Worm (Caenorhabditis elegans) whole organism, L4 larva: ENCODE results near the gene tir-1.

ENCODE experiments used
- F10B5.3 ChIP-seq: sonication (generic microtip); optimal IDR thresholded peaks from 2 replicates; lab custom pipeline; 2016; ENCODE audit warnings: mild to moderate bottlenecking, missing genetic modification characterization, missing compliant biosample characterization
- F26F4.8 ChIP-seq: fragments of 200-800 bp; sonication (Bioruptor generic); conservative IDR thresholded peaks from 2 replicates; pipeline ENCODE4 v1.3.6; 2022; ENCODE audit warnings: missing genetic modification characterization, missing compliant biosample characterization
- F44E2.7 ChIP-seq: fragments of 200-800 bp; sonication (Bioruptor generic); IDR thresholded peaks from 2 replicates; pipeline ENCODE4 v2.1.2; 2022; ENCODE audit warnings: missing genetic modification characterization, missing compliant biosample characterization
- F49E8.2 ChIP-seq: sonication (generic microtip); optimal IDR thresholded peaks from 2 replicates; lab custom pipeline; 2016; ENCODE audit warnings: missing compliant biosample characterization, mild to moderate bottlenecking, missing genetic modification characterization, borderline replicate concordance
- T26A8.4 ChIP-seq: fragments of 200-800 bp; sonication (Bioruptor generic); IDR thresholded peaks from 2 replicates; pipeline ENCODE4 v1.3.6; 2022; ENCODE audit warnings: missing genetic modification characterization, missing compliant biosample characterization
- Y75B8A.6 ChIP-seq: fragments of 200-800 bp; sonication (Bioruptor generic); IDR thresholded peaks from 2 replicates; pipeline ENCODE4 v1.3.6; 2022; ENCODE audit warnings: missing genetic modification reagents, missing genetic modification characterization, missing compliant biosample characterization
- aha-1 ChIP-seq: fragments of 150-350 bp; peaks from one replicate; lab custom pipeline; 2014; ENCODE audit warnings: missing biosample characterization, missing genetic modification characterization
- ama-1 ChIP-seq: fragments of 150-350 bp; optimal IDR thresholded peaks from 2 replicates; lab custom pipeline; 2014; ENCODE audit warnings: inconsistent platforms, mixed read lengths
- ceh-32 ChIP-seq: sonication (generic microtip); optimal IDR thresholded peaks from 2 replicates; lab custom pipeline; 2016; ENCODE audit warnings: mild to moderate bottlenecking, missing genetic modification characterization, missing compliant biosample characterization; ENCODE audit not compliant: poor library complexity
- daf-16 ChIP-seq, 3 experiments: sonication (generic microtip); optimal IDR thresholded peaks; 2 replicates each; lab custom pipeline; 2016 to 2017; ENCODE audit warnings: missing genetic modification characterization in 3 of 3, missing genetic modification reagents in 3 of 3, mild to moderate bottlenecking in 2 of 3, missing compliant biosample characterization in 2 of 3, missing biosample characterization in 1 of 3, moderate library complexity in 1 of 3
- daf-19 ChIP-seq: fragments of 200-800 bp; sonication (Bioruptor generic); conservative IDR thresholded peaks from 2 replicates; pipeline ENCODE4 v1.3.6; 2022; ENCODE audit warnings: missing genetic modification characterization, missing compliant biosample characterization
- dmd-6 ChIP-seq: fragments of 200-800 bp; sonication (Bioruptor generic); IDR thresholded peaks from 2 replicates; pipeline ENCODE4 v1.3.6; 2022; ENCODE audit warnings: missing genetic modification reagents, missing genetic modification characterization, missing compliant biosample characterization
- dmd-8 ChIP-seq: fragments of 200-800 bp; sonication (Bioruptor generic); IDR thresholded peaks from 2 replicates; pipeline ENCODE4 v1.3.6; 2022; ENCODE audit warnings: missing genetic modification characterization, missing compliant biosample characterization
- dpl-1 ChIP-seq: fragments of 150-350 bp; optimal IDR thresholded peaks from 2 replicates; lab custom pipeline; 2014; ENCODE audit warnings: missing biosample characterization, missing genetic modification reagents, missing genetic modification characterization
- dve-1 ChIP-seq: sonication (generic microtip); optimal IDR thresholded peaks from 2 replicates; lab custom pipeline; 2017; ENCODE audit warnings: antibody characterized with exemption, mild to moderate bottlenecking, missing genetic modification characterization, missing compliant biosample characterization; ENCODE audit not compliant: insufficient read depth
- egl-43 ChIP-seq: fragments of 200-800 bp; sonication (Bioruptor generic); IDR thresholded peaks from 2 replicates; pipeline ENCODE4 v1.3.6; 2022; ENCODE audit warnings: missing genetic modification reagents, missing genetic modification characterization, missing compliant biosample characterization
- gei-8 ChIP-seq: fragments of 200-800 bp; sonication (Bioruptor generic); optimal IDR thresholded peaks from 2 replicates; lab custom pipeline; 2018; ENCODE audit warnings: mild to moderate bottlenecking, missing genetic modification characterization, missing compliant biosample characterization
- hif-1 ChIP-seq, 2 experiments: sonication (generic microtip); optimal IDR thresholded peaks; 2 replicates each; lab custom pipeline; 2016 to 2017; ENCODE audit warnings: missing compliant biosample characterization in 2 of 2, missing genetic modification characterization in 2 of 2, missing genetic modification reagents in 2 of 2, missing genotype in 2 of 2, mild to moderate bottlenecking in 1 of 2
- hlh-11 ChIP-seq: fragments of 200-800 bp; sonication (Bioruptor generic); optimal IDR thresholded peaks from 2 replicates; lab custom pipeline; 2018; ENCODE audit warnings: mild to moderate bottlenecking, missing genetic modification characterization, missing compliant biosample characterization
- hlh-30 ChIP-seq: sonication (generic microtip); optimal IDR thresholded peaks from 2 replicates; lab custom pipeline; 2017; ENCODE audit warnings: antibody characterized with exemption, mild to moderate bottlenecking, missing genetic modification characterization, missing compliant biosample characterization; ENCODE audit not compliant: insufficient read depth
- hmg-1.1 ChIP-seq: fragments of 200-800 bp; sonication (Bioruptor generic); IDR thresholded peaks from 2 replicates; pipeline ENCODE4 v1.3.6; 2022; ENCODE audit warnings: missing genetic modification reagents, missing genetic modification characterization, missing compliant biosample characterization
- lin-1 ChIP-seq: fragments of 200-800 bp; sonication (Bioruptor generic); IDR thresholded peaks from 2 replicates; pipeline ENCODE4 v1.3.6; 2022; ENCODE audit warnings: missing genetic modification reagents, missing genetic modification characterization, missing compliant biosample characterization
- lin-13 ChIP-seq: fragments of 150-350 bp; optimal IDR thresholded peaks from 2 replicates; lab custom pipeline; 2014; ENCODE audit warnings: missing biosample characterization, missing genetic modification reagents, missing genetic modification characterization
- lin-38 ChIP-seq: fragments of 200-800 bp; sonication (Bioruptor generic); IDR thresholded peaks from 2 replicates; pipeline ENCODE4 v1.3.6; 2022; ENCODE audit warnings: missing genetic modification reagents, missing genetic modification characterization, missing compliant biosample characterization
- lin-39 ChIP-seq: fragments of 150-350 bp; optimal IDR thresholded peaks from 2 replicates; lab custom pipeline; 2014; ENCODE audit warnings: missing biosample characterization, missing genetic modification reagents, missing genetic modification characterization
- lsy-2 ChIP-seq, 2 experiments: fragments of 150-350 bp in 1 of 2; sonication (generic microtip) in 1 of 2; optimal IDR thresholded peaks; 2 replicates each; lab custom pipeline; 2014 to 2017; ENCODE audit warnings: missing biosample characterization in 2 of 2, missing genetic modification characterization in 2 of 2
- mdt-29 ChIP-seq: fragments of 200-800 bp; sonication (Bioruptor generic); IDR thresholded peaks from 2 replicates; pipeline ENCODE4 v1.3.6; 2022; ENCODE audit warnings: missing genetic modification reagents, missing genetic modification characterization, missing compliant biosample characterization
- mep-1 ChIP-seq: fragments of 150-350 bp; sonication (generic microtip); optimal IDR thresholded peaks from 3 replicates; lab custom pipeline; 2014; ENCODE audit warnings: missing biosample characterization, missing genetic modification characterization
- mes-2 ChIP-seq: sonication (generic microtip); optimal IDR thresholded peaks from 2 replicates; lab custom pipeline; 2016; ENCODE audit warnings: missing genotype, mild to moderate bottlenecking, missing genetic modification characterization, missing compliant biosample characterization; ENCODE audit not compliant: poor library complexity, severe bottlenecking
- mxl-3 ChIP-seq: fragments of 200-800 bp; sonication (Bioruptor generic); optimal IDR thresholded peaks from 2 replicates; lab custom pipeline; 2018; ENCODE audit warnings: mild to moderate bottlenecking, missing genetic modification characterization, missing compliant biosample characterization
- nhr-102 ChIP-seq: sonication (generic microtip); optimal IDR thresholded peaks from 2 replicates; lab custom pipeline; 2016; ENCODE audit warnings: mild to moderate bottlenecking, missing genetic modification characterization, moderate library complexity, missing compliant biosample characterization
- nhr-11 ChIP-seq: fragments of 150-350 bp; optimal IDR thresholded peaks from 2 replicates; lab custom pipeline; 2014; ENCODE audit warnings: missing biosample characterization, missing genetic modification characterization
- nhr-237 ChIP-seq: sonication (generic microtip); optimal IDR thresholded peaks from 2 replicates; lab custom pipeline; 2017; ENCODE audit warnings: missing biosample characterization, missing genetic modification characterization
- nhr-28 ChIP-seq: fragments of 150-350 bp; optimal IDR thresholded peaks from 2 replicates; lab custom pipeline; 2014; ENCODE audit warnings: missing biosample characterization, missing genetic modification characterization
- nhr-42 ChIP-seq: fragments of 200-800 bp; sonication (Bioruptor generic); IDR thresholded peaks from 2 replicates; pipeline ENCODE4 v1.3.6; 2022; ENCODE audit warnings: missing genetic modification characterization, missing compliant biosample characterization
- nhr-6 ChIP-seq: fragments of 150-350 bp; optimal IDR thresholded peaks from 2 replicates; lab custom pipeline; 2014; ENCODE audit warnings: missing biosample characterization, missing genetic modification characterization
- pha-4 ChIP-seq, 2 experiments: fragments of 150-350 bp in 1 of 2; fragments of 200-800 bp in 1 of 2; sonication (Bioruptor generic) in 1 of 2; IDR thresholded peaks in 1 of 2; optimal IDR thresholded peaks in 1 of 2; 2 replicates each; pipeline versions ENCODE4 v1.3.6 to Lab custom; 2014 to 2022; ENCODE audit warnings: missing genetic modification characterization in 2 of 2, missing genetic modification reagents in 2 of 2, missing biosample characterization in 1 of 2, missing compliant biosample characterization in 1 of 2
- rbr-2 ChIP-seq: sonication (generic microtip); optimal IDR thresholded peaks from 2 replicates; lab custom pipeline; 2016; ENCODE audit warnings: missing genotype, missing genetic modification characterization, missing compliant biosample characterization
- set-16 ChIP-seq: fragments of 200-800 bp; sonication (Bioruptor generic); IDR thresholded peaks from 2 replicates; pipeline ENCODE4 v1.3.6; 2022; ENCODE audit warnings: missing genetic modification reagents, missing genetic modification characterization, missing compliant biosample characterization
- skn-1 ChIP-seq: fragments of 150-350 bp; optimal IDR thresholded peaks from 2 replicates; lab custom pipeline; 2014; ENCODE audit warnings: missing biosample characterization, missing genetic modification characterization
- snpc-1.2 ChIP-seq: fragments of 200-800 bp; sonication (Bioruptor generic); IDR thresholded peaks from 2 replicates; pipeline ENCODE4 v1.3.6; 2022; ENCODE audit warnings: missing genetic modification reagents, missing genetic modification characterization, missing compliant biosample characterization
- spr-1 ChIP-seq: sonication (generic microtip); optimal IDR thresholded peaks from 2 replicates; lab custom pipeline; 2016; ENCODE audit warnings: mild to moderate bottlenecking, missing genetic modification characterization, missing compliant biosample characterization
- spr-3 ChIP-seq: fragments of 200-800 bp; sonication (Bioruptor generic); optimal IDR thresholded peaks from 2 replicates; lab custom pipeline; 2018; ENCODE audit warnings: mild to moderate bottlenecking, missing genetic modification characterization, missing compliant biosample characterization
- unc-130 ChIP-seq: sonication (generic microtip); optimal IDR thresholded peaks from 2 replicates; lab custom pipeline; 2016; ENCODE audit warnings: missing genetic modification reagents, missing genetic modification characterization, missing compliant biosample characterization
- vab-7 ChIP-seq: fragments of 200-800 bp; sonication (Bioruptor generic); IDR thresholded peaks from 2 replicates; pipeline ENCODE4 v1.3.6; 2022; ENCODE audit warnings: missing genetic modification reagents, missing genetic modification characterization, missing compliant biosample characterization
- zfp-2 ChIP-seq: sonication (generic microtip); optimal IDR thresholded peaks from 2 replicates; lab custom pipeline; 2016; ENCODE audit warnings: mild to moderate bottlenecking, missing genetic modification characterization, missing compliant biosample characterization
- zip-2 ChIP-seq: fragments of 150-350 bp; optimal IDR thresholded peaks from 2 replicates; lab custom pipeline; 2014; ENCODE audit warnings: missing biosample characterization, missing genetic modification characterization
- ztf-11 ChIP-seq: fragments of 150-350 bp; optimal IDR thresholded peaks from 2 replicates; lab custom pipeline; 2014; ENCODE audit warnings: missing biosample characterization, missing genetic modification characterization
- ztf-7 ChIP-seq: fragments of 150-350 bp; optimal IDR thresholded peaks from 2 replicates; lab custom pipeline; 2014; ENCODE audit warnings: missing biosample characterization, missing genetic modification characterization

The tir-1 gene

DNA sequence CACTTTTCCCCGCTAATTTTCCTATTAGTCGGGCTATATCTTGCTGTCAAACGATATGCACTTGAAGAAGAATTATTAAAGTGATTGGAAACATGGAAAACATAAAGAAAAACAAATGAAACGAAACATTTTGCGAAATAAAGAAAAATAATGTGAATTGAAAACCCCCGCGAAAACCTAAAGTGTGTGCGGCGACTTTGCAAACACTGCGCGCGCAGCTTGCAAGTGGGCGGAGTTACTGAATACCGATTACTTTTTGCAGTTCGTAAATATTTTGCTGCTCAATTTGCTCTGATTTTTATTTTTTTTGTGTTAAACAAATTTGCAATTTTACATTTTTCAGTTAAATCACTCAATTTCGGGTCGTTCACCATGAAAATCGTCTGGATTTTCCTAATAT, 15.2 kb upstream of the tir-1 start, which contains the start of gene ccdc-47:
Gene ccdc-47, plus strand, starts transcription at position 344 of the 400 bp plus-strand sequence.
- TF ChIP-seq dmd-6 (GFP tag; lab: Robert Waterston, UW), result 0 out of 2 replicates have a peak, but pooled peaks have one; percentile 25
- no peak for TF ChIP-seq nhr-102 (tag; lab: Kevin White, UChicago)
- TF ChIP-seq ama-1 (lab: Kevin White, UChicago), result no peak
- TF ChIP-seq vab-7 (GFP tag; lab: Robert Waterston, UW), result 0 out of 2 replicates have a peak, but pooled peaks have one; percentile 42
- TF ChIP-seq nhr-6 (tag; lab: Kevin White, UChicago), result peak; percentile 67
- TF ChIP-seq spr-1 (tag; lab: Kevin White, UChicago), result peak; percentile 34
- TF ChIP-seq lin-38 (GFP tag; lab: Robert Waterston, UW), result peak; percentile 61
- peak in 1 of 2 experiments; percentile 79 for TF ChIP-seq lsy-2 (tag; optimal IDR thresholded peaks at IDR 0.05; lab: Kevin White, UChicago)
- no peak for TF ChIP-seq Y75B8A.6 (GFP tag; lab: Robert Waterston, UW)
- TF ChIP-seq daf-16 (GFP tag; optimal IDR thresholded peaks at IDR 0.05; lab: Kevin White, UChicago), result no peak
- TF ChIP-seq daf-16 (tag; optimal IDR thresholded peaks at IDR 0.05; lab: Kevin White, UChicago), result peak; percentile 47
- TF ChIP-seq gei-8 (GFP tag; lab: Kevin White, UChicago), result no peak
- TF ChIP-seq set-16 (GFP tag; lab: Robert Waterston, UW), result no peak
- peak; percentile 75 for TF ChIP-seq mep-1 (tag; lab: Kevin White, UChicago)
- peak; percentile 59 for TF ChIP-seq dve-1 (tag; lab: Kevin White, UChicago)
- TF ChIP-seq nhr-11, result no peak
- TF ChIP-seq lin-39 (tag; lab: Kevin White, UChicago), result no peak
- no peak for TF ChIP-seq spr-3 (GFP tag; lab: Kevin White, UChicago)
- no peak for TF ChIP-seq F26F4.8 (GFP tag; lab: Robert Waterston, UW)
- no peak for TF ChIP-seq ztf-11 (tag; lab: Kevin White, UChicago)
- peak; percentile 28 for TF ChIP-seq hlh-11 (tag; lab: Kevin White, UChicago)
- TF ChIP-seq unc-130 (GFP tag; lab: Kevin White, UChicago), result peak; percentile 60
- TF ChIP-seq nhr-42 (GFP tag; lab: Robert Waterston, UW), result 0 out of 2 replicates have a peak, but pooled peaks have one; percentile 48
- TF ChIP-seq mdt-29 (GFP tag; lab: Robert Waterston, UW), result no peak
- peak; percentile 21 for TF ChIP-seq mxl-3 (GFP tag; lab: Kevin White, UChicago)
- no peak for TF ChIP-seq zip-2
- TF ChIP-seq lin-1 (GFP tag; lab: Robert Waterston, UW), result no peak
- no peak for TF ChIP-seq dmd-8 (GFP tag; lab: Robert Waterston, UW)
- no peak for TF ChIP-seq nhr-237 (tag; lab: Kevin White, UChicago)
- TF ChIP-seq mes-2 (tag; lab: Kevin White, UChicago), result peak; percentile 93
- TF ChIP-seq daf-19, result no peak
- TF ChIP-seq F10B5.3 (tag; lab: Kevin White, UChicago), result no peak
- TF ChIP-seq aha-1, result peak; percentile 93
- TF ChIP-seq ceh-32 (tag; lab: Kevin White, UChicago), result no peak
- TF ChIP-seq rbr-2 (tag; lab: Kevin White, UChicago), result peak; percentile 12
- peak; percentile 46 for TF ChIP-seq lin-13 (GFP tag; lab: Kevin White, UChicago)
- no peak for TF ChIP-seq F49E8.2 (tag; lab: Kevin White, UChicago)
- peak; percentile 85 for TF ChIP-seq dpl-1 (GFP tag; lab: Kevin White, UChicago)
- TF ChIP-seq hif-1 (tag; optimal IDR thresholded peaks at IDR 0.05; lab: Kevin White, UChicago), result peak in 1 of 2 experiments; percentile 74
- TF ChIP-seq zfp-2 (tag; lab: Kevin White, UChicago), result no peak
- TF ChIP-seq snpc-1.2 (GFP tag; lab: Robert Waterston, UW), result 0 out of 2 replicates have a peak, but pooled peaks have one; percentile 14
- TF ChIP-seq F44E2.7 (GFP tag; lab: Robert Waterston, UW), result no peak
- TF ChIP-seq T26A8.4 (GFP tag; lab: Robert Waterston, UW), result peak; percentile 77
- TF ChIP-seq ztf-7, result peak; percentile 44
- TF ChIP-seq skn-1 (tag; lab: Kevin White, UChicago), result no peak
- peak; percentile 6 for TF ChIP-seq hlh-30 (tag; lab: Kevin White, UChicago)
- 0 out of 2 replicates have a peak, but pooled peaks have one; percentile 47 for TF ChIP-seq egl-43 (GFP tag; lab: Robert Waterston, UW)
- TF ChIP-seq pha-4 (GFP tag; IDR thresholded peaks at IDR 0.05; lab: Robert Waterston, UW), result peak; percentile 37; the same call in 1 of the 2 replicates
- TF ChIP-seq pha-4 (tag; optimal IDR thresholded peaks at IDR 0.05; lab: Kevin White, UChicago), result no peak
- peak; percentile 56; the same call in 1 of the 2 replicates for TF ChIP-seq hmg-1.1 (GFP tag; lab: Robert Waterston, UW)
- peak; percentile 10 for TF ChIP-seq nhr-28 (tag; lab: Kevin White, UChicago)
